Worm (Caenorhabditis elegans) whole organism, L2 larva: ENCODE data around the gene vha-17.

Experiments
- C34F6.9 ChIP-seq: fragments of 150-350 bp; optimal IDR thresholded peaks from 2 replicates; lab custom pipeline; 2014; ENCODE audit warnings: missing biosample characterization, missing genetic modification characterization
- F13H6.1 ChIP-seq: sonication (generic microtip); optimal IDR thresholded peaks from 2 replicates; lab custom pipeline; 2016; ENCODE audit warnings: missing genetic modification characterization, missing compliant biosample characterization
- alr-1 ChIP-seq: fragments of 150-350 bp; optimal IDR thresholded peaks from 2 replicates; lab custom pipeline; 2014; ENCODE audit warnings: missing biosample characterization, missing genetic modification characterization
- crh-2 ChIP-seq: sonication (generic microtip); optimal IDR thresholded peaks from 2 replicates; lab custom pipeline; 2017; ENCODE audit warnings: missing biosample characterization, missing genetic modification characterization
- dmd-4 ChIP-seq: sonication (generic microtip); optimal IDR thresholded peaks from 2 replicates; lab custom pipeline; 2017; ENCODE audit warnings: missing biosample characterization, missing genetic modification characterization
- egl-27 ChIP-seq: sonication (generic microtip); optimal IDR thresholded peaks from 3 replicates; lab custom pipeline; 2017; ENCODE audit warnings: missing biosample characterization, missing genetic modification reagents, missing genetic modification characterization
- fos-1 ChIP-seq: fragments of 150-350 bp; optimal IDR thresholded peaks from 2 replicates; lab custom pipeline; 2014; ENCODE audit warnings: missing biosample characterization, missing genetic modification characterization
- gmeb-1 ChIP-seq: fragments of 150-350 bp; optimal IDR thresholded peaks from 2 replicates; lab custom pipeline; 2014; ENCODE audit warnings: missing biosample characterization, missing genetic modification characterization
- lin-13 ChIP-seq: fragments of 150-350 bp; optimal IDR thresholded peaks from 2 replicates; lab custom pipeline; 2014; ENCODE audit warnings: missing biosample characterization, missing genetic modification reagents, missing genetic modification characterization
- lin-39 ChIP-seq: fragments of 150-350 bp; optimal IDR thresholded peaks from 2 replicates; lab custom pipeline; 2014; ENCODE audit warnings: missing biosample characterization, missing genetic modification reagents, missing genetic modification characterization
- lsy-2 ChIP-seq, 2 experiments: fragments of 150-350 bp in 1 of 2; sonication (generic microtip) in 1 of 2; optimal IDR thresholded peaks; 2 replicates each; lab custom pipeline; 2014 to 2017; ENCODE audit warnings: missing biosample characterization in 2 of 2, missing genetic modification characterization in 2 of 2
- nhr-10 ChIP-seq: sonication (generic microtip); optimal IDR thresholded peaks from 2 replicates; lab custom pipeline; 2017; ENCODE audit warnings: missing biosample characterization, missing genetic modification characterization
- nhr-12 ChIP-seq: fragments of 150-350 bp; optimal IDR thresholded peaks from 2 replicates; lab custom pipeline; 2014; ENCODE audit warnings: missing biosample characterization, missing genetic modification characterization
- nhr-129 ChIP-seq: fragments of 150-350 bp; optimal IDR thresholded peaks from 2 replicates; lab custom pipeline; 2014; ENCODE audit warnings: missing biosample characterization, missing genetic modification characterization
- nhr-23 ChIP-seq: fragments of 150-350 bp; optimal IDR thresholded peaks from 2 replicates; lab custom pipeline; 2014; ENCODE audit warnings: missing biosample characterization, missing genetic modification reagents, missing genetic modification characterization
- nhr-25 ChIP-seq: fragments of 150-350 bp; sonication (generic microtip); optimal IDR thresholded peaks from 3 replicates; lab custom pipeline; 2014; ENCODE audit warnings: missing biosample characterization, missing genetic modification characterization
- nhr-77 ChIP-seq: fragments of 150-350 bp; optimal IDR thresholded peaks from 2 replicates; lab custom pipeline; 2014; ENCODE audit warnings: missing biosample characterization, missing genetic modification characterization
- sem-4 ChIP-seq: fragments of 150-350 bp; optimal IDR thresholded peaks from 2 replicates; lab custom pipeline; 2014; ENCODE audit warnings: missing biosample characterization, missing genetic modification reagents, missing genetic modification characterization
- sma-9 ChIP-seq, 2 experiments: fragments of 150-350 bp in 1 of 2; sonication (generic microtip) in 1 of 2; optimal IDR thresholded peaks; 2 replicates each; lab custom pipeline; 2014 to 2016; ENCODE audit warnings: missing genetic modification characterization in 2 of 2, mild to moderate bottlenecking in 1 of 2, missing biosample characterization in 1 of 2, missing compliant biosample characterization in 1 of 2, missing genetic modification reagents in 1 of 2, moderate library complexity in 1 of 2
- unc-55 ChIP-seq: fragments of 150-350 bp; sonication (generic microtip); optimal IDR thresholded peaks from 3 replicates; lab custom pipeline; 2014; ENCODE audit warnings: missing biosample characterization, missing genetic modification reagents, missing genetic modification characterization
- unc-62 ChIP-seq: fragments of 150-350 bp; optimal IDR thresholded peaks from 2 replicates; lab custom pipeline; 2014; ENCODE audit warnings: missing biosample characterization, missing genetic modification reagents, missing genetic modification characterization

Gene vha-17

DNA sequence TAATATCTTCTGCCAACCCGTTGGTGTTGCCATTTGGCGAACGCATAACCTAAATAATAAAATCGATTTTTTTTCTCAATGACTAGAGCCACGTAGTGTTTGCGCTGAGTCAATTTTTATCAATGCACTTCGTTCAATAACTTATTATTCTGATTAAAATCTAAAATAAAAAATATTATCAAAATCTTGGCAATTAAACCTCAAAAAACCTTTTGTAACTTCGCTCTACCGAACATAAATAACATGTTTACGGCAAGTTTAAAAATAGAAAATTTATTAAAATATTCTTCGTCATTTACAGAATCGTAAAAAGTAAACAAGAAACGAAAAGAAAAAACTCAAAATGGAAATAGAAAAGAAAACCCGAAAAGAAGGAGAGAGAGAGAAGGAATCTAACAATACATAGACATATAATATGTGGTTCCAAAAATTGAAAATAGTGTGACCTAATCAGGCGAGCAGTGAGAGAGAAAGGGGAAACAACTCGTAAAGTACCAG, 21.6 kb downstream of the vha-17 start, which contains the start of gene pigc-1:
TSS of gene pigc-1 (minus strand) at position 51 of the 498 bp plus-strand sequence.
- TF ChIP-seq C34F6.9 (tag; lab: Kevin White, UChicago) (peak; percentile 44), nhr-10 (tag; lab: Kevin White, UChicago) (no peak), fos-1 (tag; lab: Kevin White, UChicago) (peak; percentile 20), lin-39 (tag; lab: Kevin White, UChicago) (no peak)

- TF ChIP-seq gmeb-1 (tag; lab: Kevin White, UChicago) (no peak), lin-13 (GFP tag; lab: Kevin White, UChicago) (no peak)
Measured at ce11 chrIV:9353728-9354127, 32.1 kb downstream of the vha-17 start.

ce11 chrIV:9366411-9366810, 44.8 kb downstream of the vha-17 start, which contains the start of gene pezo-1:
Gene pezo-1, minus strand, starts transcription at chrIV:9366511.
- TF ChIP-seq fos-1 (tag; lab: Kevin White, UChicago) (no peak), nhr-129 (tag; lab: Kevin White, UChicago) (no peak), nhr-23 (no peak), lsy-2 (tag; optimal IDR thresholded peaks at IDR 0.05; lab: Kevin White, UChicago) (peak in 1 of 2 experiments; percentile 34), nhr-77 (tag; lab: Kevin White, UChicago) (no peak)

- TF ChIP-seq unc-55 (GFP tag; lab: Kevin White, UChicago) (peak; percentile 15), F13H6.1 (tag; lab: Kevin White, UChicago) (peak; percentile 17), unc-62 (no peak), nhr-25 (tag; lab: Kevin White, UChicago) (no peak), C34F6.9 (tag; lab: Kevin White, UChicago) (peak; percentile 1), egl-27 (tag; lab: Kevin White, UChicago) (peak; percentile 12), nhr-129 (tag; lab: Kevin White, UChicago) (peak; percentile 60), nhr-12 (tag; lab: Kevin White, UChicago) (no peak), sma-9 (GFP tag; optimal IDR thresholded peaks at IDR 0.05; lab: Kevin White, UChicago) (peak; percentile 43), sma-9 (tag; optimal IDR thresholded peaks at IDR 0.05; lab: Kevin White, UChicago) (no peak), crh-2 (tag; lab: Kevin White, UChicago) (no peak), sem-4 (tag; lab: Kevin White, UChicago) (no peak)
Measured at ce11 chrIV:9367852-9368627, 46.4 kb downstream of the vha-17 start.

ce11 chrIV:9371126-9371525, 49.5 kb downstream of the vha-17 start, which contains the start of gene fbxc-58:
Gene fbxc-58, plus strand, starts transcription at chrIV:9371508.
- no peak for TF ChIP-seq F13H6.1 (tag; lab: Kevin White, UChicago)
- no peak for TF ChIP-seq nhr-77 (tag; lab: Kevin White, UChicago)
- TF ChIP-seq fos-1 (tag; lab: Kevin White, UChicago): peak; percentile 72
- no peak for TF ChIP-seq crh-2 (tag; lab: Kevin White, UChicago)
- no peak for TF ChIP-seq alr-1 (tag; lab: Kevin White, UChicago)
- TF ChIP-seq dmd-4 (tag; lab: Kevin White, UChicago): no peak
